Worm (Caenorhabditis elegans): ENCODE data around the gene cup-14.
A peak's percentile ranks its signal among the peaks of the same experiment; 100 is the strongest.

cup-14 gene

DNA sequence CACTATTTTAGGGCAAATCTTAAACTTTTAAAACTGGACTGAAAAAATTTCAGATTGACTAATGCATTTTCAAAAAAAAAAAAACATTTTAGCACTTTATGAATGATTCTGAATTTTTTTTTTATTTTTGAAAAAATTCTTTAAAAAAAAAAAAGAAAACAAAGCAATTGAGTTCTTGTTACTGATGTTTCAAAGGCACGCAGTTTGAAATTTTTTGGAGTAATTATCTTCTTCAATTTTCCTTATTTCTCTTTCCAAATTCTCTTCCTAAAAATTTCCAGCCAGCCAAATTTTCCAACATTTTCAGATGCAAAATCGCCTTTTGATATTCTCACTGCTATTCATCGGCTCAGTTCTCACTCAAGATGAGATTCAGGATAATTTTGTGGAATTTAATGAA, 20.0 kb downstream of the cup-14 start, which contains the start of gene F08G2.8:
F08G2.8 (plus strand) TSS at position 301 of the 400 bp plus-strand sequence.
- TF ChIP-seq lsy-2 (tag; optimal IDR thresholded peaks at IDR 0.05) (no peak), C04F5.9 (tag; optimal IDR thresholded peaks at IDR 0.05) (no peak), rnt-1 (tag; optimal IDR thresholded peaks at IDR 0.05) (no peak), nhr-85 (tag) (peak; percentile 48), unc-98 (GFP tag; IDR thresholded peaks at IDR 0.05) (no peak), xbp-1 (tag; optimal IDR thresholded peaks at IDR 0.05) (no peak)

DNA sequence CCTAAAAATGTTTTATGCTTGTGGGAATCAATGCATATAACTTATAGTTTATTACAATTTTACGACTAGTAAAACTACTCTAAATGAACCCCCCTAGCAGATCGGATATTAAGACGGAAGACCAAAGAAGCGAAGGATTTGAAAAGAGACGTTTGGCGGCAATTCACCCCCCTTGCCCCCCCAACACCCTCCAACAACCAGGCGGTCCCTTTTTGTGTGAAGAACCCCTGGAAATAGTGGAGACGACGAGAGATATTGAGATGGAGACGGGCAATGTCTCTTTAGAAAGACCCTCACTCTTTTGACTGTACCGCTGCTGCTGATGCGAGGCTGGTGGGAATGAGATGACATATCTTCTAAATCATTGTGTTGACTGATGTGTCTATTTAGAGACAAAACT, 24.7 kb downstream of the cup-14 start:
- TF ChIP-seq snpc-4 (tag; optimal IDR thresholded peaks at IDR 0.05) (no peak), ceh-88 (GFP tag; IDR thresholded peaks at IDR 0.05) (no peak), efl-3 (GFP tag; optimal IDR thresholded peaks at IDR 0.05) (no peak), dsc-1 (tag; optimal IDR thresholded peaks at IDR 0.05) (no peak), ceh-90 (tag; optimal IDR thresholded peaks at IDR 0.05) (no peak), ces-1 (GFP tag; optimal IDR thresholded peaks at IDR 0.05) (no peak), lin-14 (GFP tag; optimal IDR thresholded peaks at IDR 0.05) (no peak), hlh-4 (tag; optimal IDR thresholded peaks at IDR 0.05) (no peak), egl-27 (tag; optimal IDR thresholded peaks at IDR 0.05) (no peak), xbp-1 (tag; optimal IDR thresholded peaks at IDR 0.05) (no peak), nhr-85 (tag) (peak; percentile 54), nhr-71 (tag; optimal IDR thresholded peaks at IDR 0.05) (no peak), mef-2 (tag; optimal IDR thresholded peaks at IDR 0.05) (no peak), F16B12.6 (tag; optimal IDR thresholded peaks at IDR 0.05) (no peak), fos-1 (tag; optimal IDR thresholded peaks at IDR 0.05) (no peak), lin-15B (tag; optimal IDR thresholded peaks at IDR 0.05) (no peak), skn-1 (tag; optimal IDR thresholded peaks at IDR 0.05) (no peak), mep-1 (tag; optimal IDR thresholded peaks at IDR 0.05) (no peak), dpl-1 (GFP tag; optimal IDR thresholded peaks at IDR 0.05) (peak in 1 of 3 experiments; percentile 35), alr-1 (tag; optimal IDR thresholded peaks at IDR 0.05; ENCODE audit: borderline replicate concordance) (no peak), pax-3 (tag; optimal IDR thresholded peaks at IDR 0.05) (no peak), blmp-1 (tag; optimal IDR thresholded peaks at IDR 0.05) (peak; percentile 2), pqm-1 (tag; optimal IDR thresholded peaks at IDR 0.05) (no peak), fkh-8 (tag; optimal IDR thresholded peaks at IDR 0.05) (no peak), lsy-2 (tag; optimal IDR thresholded peaks at IDR 0.05) (peak in 1 of 2 experiments; percentile 4), lin-35 (GFP tag; optimal IDR thresholded peaks at IDR 0.05) (peak in 1 of 2 experiments; percentile 14), sup-37 (GFP tag; optimal IDR thresholded peaks at IDR 0.05) (no peak), ceh-63 (GFP tag; optimal IDR thresholded peaks at IDR 0.05) (no peak), fkh-10 (GFP tag; optimal IDR thresholded peaks at IDR 0.05) (no peak), snu-23 (GFP tag; optimal IDR thresholded peaks at IDR 0.05) (peak; percentile 11), efl-1 (optimal IDR thresholded peaks at IDR 0.05) (peak; percentile 17 to 32), efl-1 (GFP tag; optimal IDR thresholded peaks at IDR 0.05 in 1 of 2) (no peak), zip-4 (GFP tag; optimal IDR thresholded peaks at IDR 0.05) (no peak), egl-13 (tag; optimal IDR thresholded peaks at IDR 0.05) (no peak), grh-1 (GFP tag; IDR thresholded peaks at IDR 0.05) (no peak), ama-1 (optimal IDR thresholded peaks at IDR 0.05) (no peak), unc-98 (GFP tag; IDR thresholded peaks at IDR 0.05) (no peak), C04F5.9 (tag; optimal IDR thresholded peaks at IDR 0.05) (no peak), pag-3 (tag; optimal IDR thresholded peaks at IDR 0.05; ENCODE audit: borderline replicate concordance, insufficient read depth) (no peak), lir-3 (tag; optimal IDR thresholded peaks at IDR 0.05; ENCODE audit: poor library complexity) (no peak), nhr-76 (tag; optimal IDR thresholded peaks at IDR 0.05) (no peak), C34B4.2 (tag; optimal IDR thresholded peaks at IDR 0.05) (no peak), aha-1 (tag; optimal IDR thresholded peaks at IDR 0.05) (no peak), rnt-1 (tag; optimal IDR thresholded peaks at IDR 0.05) (no peak), elt-3 (tag; optimal IDR thresholded peaks at IDR 0.05) (no peak), nhr-20 (tag; optimal IDR thresholded peaks at IDR 0.05) (no peak)
